Worm (Caenorhabditis elegans) whole organism, L2 larva: ENCODE data around the gene C01G6.3.

Experiments used
- C34F6.9 ChIP-seq: fragments of 150-350 bp; optimal IDR thresholded peaks from 2 replicates; lab custom pipeline; 2014; ENCODE audit warnings: missing biosample characterization, missing genetic modification characterization
- F13H6.1 ChIP-seq: sonication (generic microtip); optimal IDR thresholded peaks from 2 replicates; lab custom pipeline; 2016; ENCODE audit warnings: missing genetic modification characterization, missing compliant biosample characterization
- Y55F3AM.14 ChIP-seq: fragments of 200-800 bp; sonication (Bioruptor generic); optimal IDR thresholded peaks from 2 replicates; lab custom pipeline; 2018; ENCODE audit warnings: mild to moderate bottlenecking, missing genetic modification characterization, missing compliant biosample characterization
- ZK546.5 ChIP-seq: sonication (generic microtip); optimal IDR thresholded peaks from 2 replicates; lab custom pipeline; 2017; ENCODE audit warnings: missing biosample characterization, missing genetic modification characterization
- alr-1 ChIP-seq: fragments of 150-350 bp; optimal IDR thresholded peaks from 2 replicates; lab custom pipeline; 2014; ENCODE audit warnings: missing biosample characterization, missing genetic modification characterization
- aly-2 ChIP-seq: fragments of 150-350 bp; optimal IDR thresholded peaks from 2 replicates; lab custom pipeline; 2014; ENCODE audit warnings: missing biosample characterization, missing genetic modification characterization
- ama-1 ChIP-seq: fragments of 150-350 bp; optimal IDR thresholded peaks from 2 replicates; lab custom pipeline; 2018; ENCODE audit warnings: inconsistent platforms
- blmp-1 ChIP-seq: sonication (generic microtip); optimal IDR thresholded peaks from 2 replicates; lab custom pipeline; 2017; ENCODE audit warnings: missing genetic modification characterization, mild to moderate bottlenecking, missing compliant biosample characterization, antibody characterized with exemption, moderate library complexity; ENCODE audit not compliant: insufficient read depth
- ceh-16 ChIP-seq: fragments of 150-350 bp; optimal IDR thresholded peaks from 2 replicates; lab custom pipeline; 2014; ENCODE audit warnings: missing biosample characterization, missing genetic modification characterization
- ceh-82 ChIP-seq: fragments of 150-350 bp; optimal IDR thresholded peaks from 2 replicates; lab custom pipeline; 2014; ENCODE audit warnings: missing biosample characterization, missing genetic modification characterization
- crh-2 ChIP-seq: sonication (generic microtip); optimal IDR thresholded peaks from 2 replicates; lab custom pipeline; 2017; ENCODE audit warnings: missing biosample characterization, missing genetic modification characterization
- dmd-4 ChIP-seq: sonication (generic microtip); optimal IDR thresholded peaks from 2 replicates; lab custom pipeline; 2017; ENCODE audit warnings: missing biosample characterization, missing genetic modification characterization
- elt-1 ChIP-seq: fragments of 150-350 bp; optimal IDR thresholded peaks from 2 replicates; lab custom pipeline; 2014; ENCODE audit warnings: missing biosample characterization, missing genetic modification characterization
- fos-1 ChIP-seq: fragments of 150-350 bp; optimal IDR thresholded peaks from 2 replicates; lab custom pipeline; 2014; ENCODE audit warnings: missing biosample characterization, missing genetic modification characterization
- lin-13 ChIP-seq: fragments of 150-350 bp; optimal IDR thresholded peaks from 2 replicates; lab custom pipeline; 2014; ENCODE audit warnings: missing biosample characterization, missing genetic modification reagents, missing genetic modification characterization
- lin-39 ChIP-seq: fragments of 150-350 bp; optimal IDR thresholded peaks from 2 replicates; lab custom pipeline; 2014; ENCODE audit warnings: missing biosample characterization, missing genetic modification reagents, missing genetic modification characterization
- lsy-2 ChIP-seq, 2 experiments: fragments of 150-350 bp in 1 of 2; sonication (generic microtip) in 1 of 2; optimal IDR thresholded peaks; 2 replicates each; lab custom pipeline; 2014 to 2017; ENCODE audit warnings: missing biosample characterization in 2 of 2, missing genetic modification characterization in 2 of 2
- mab-5 ChIP-seq: fragments of 150-350 bp; optimal IDR thresholded peaks from 2 replicates; lab custom pipeline; 2014; ENCODE audit warnings: missing biosample characterization, missing genetic modification characterization
- mbf-1 ChIP-seq: sonication (generic microtip); optimal IDR thresholded peaks from 2 replicates; lab custom pipeline; 2017; ENCODE audit warnings: missing biosample characterization, missing genetic modification characterization
- mdl-1 ChIP-seq, 2 experiments: fragments of 150-350 bp in 1 of 2; sonication (generic microtip) in 1 of 2; optimal IDR thresholded peaks; 2 replicates each; lab custom pipeline; 2017; ENCODE audit warnings: missing biosample characterization in 2 of 2, missing genetic modification characterization in 2 of 2
- nhr-11 ChIP-seq: fragments of 150-350 bp; optimal IDR thresholded peaks from 2 replicates; lab custom pipeline; 2014; ENCODE audit warnings: missing biosample characterization, missing genetic modification characterization
- nhr-12 ChIP-seq: fragments of 150-350 bp; optimal IDR thresholded peaks from 2 replicates; lab custom pipeline; 2014; ENCODE audit warnings: missing biosample characterization, missing genetic modification characterization
- nhr-129 ChIP-seq: fragments of 150-350 bp; optimal IDR thresholded peaks from 2 replicates; lab custom pipeline; 2014; ENCODE audit warnings: missing biosample characterization, missing genetic modification characterization
- nhr-21 ChIP-seq: fragments of 150-350 bp; optimal IDR thresholded peaks from 2 replicates; lab custom pipeline; 2014; ENCODE audit warnings: missing biosample characterization, missing genetic modification characterization
- nhr-23 ChIP-seq: fragments of 150-350 bp; optimal IDR thresholded peaks from 2 replicates; lab custom pipeline; 2014; ENCODE audit warnings: missing biosample characterization, missing genetic modification reagents, missing genetic modification characterization
- nhr-237 ChIP-seq: fragments of 150-350 bp; optimal IDR thresholded peaks from 2 replicates; lab custom pipeline; 2014; ENCODE audit warnings: missing biosample characterization, missing genetic modification characterization
- nhr-6 ChIP-seq: fragments of 150-350 bp; optimal IDR thresholded peaks from 2 replicates; lab custom pipeline; 2014; ENCODE audit warnings: missing biosample characterization, missing genetic modification characterization
- nhr-77 ChIP-seq: fragments of 150-350 bp; optimal IDR thresholded peaks from 2 replicates; lab custom pipeline; 2014; ENCODE audit warnings: missing biosample characterization, missing genetic modification characterization
- peb-1 ChIP-seq: fragments of 150-350 bp; optimal IDR thresholded peaks from 2 replicates; lab custom pipeline; 2014; ENCODE audit warnings: missing biosample characterization, missing genetic modification characterization
- sem-4 ChIP-seq: fragments of 150-350 bp; optimal IDR thresholded peaks from 2 replicates; lab custom pipeline; 2014; ENCODE audit warnings: missing biosample characterization, missing genetic modification reagents, missing genetic modification characterization
- skn-1 ChIP-seq: sonication (generic microtip); optimal IDR thresholded peaks from 2 replicates; lab custom pipeline; 2017; ENCODE audit warnings: missing biosample characterization, missing genetic modification characterization
- sma-3 ChIP-seq: sonication (generic microtip); optimal IDR thresholded peaks from 2 replicates; lab custom pipeline; 2016; ENCODE audit warnings: missing genetic modification reagents, missing genetic modification characterization, missing compliant biosample characterization
- sma-9 ChIP-seq, 2 experiments: fragments of 150-350 bp in 1 of 2; sonication (generic microtip) in 1 of 2; optimal IDR thresholded peaks; 2 replicates each; lab custom pipeline; 2014 to 2016; ENCODE audit warnings: missing genetic modification characterization in 2 of 2, mild to moderate bottlenecking in 1 of 2, missing biosample characterization in 1 of 2, missing compliant biosample characterization in 1 of 2, missing genetic modification reagents in 1 of 2, moderate library complexity in 1 of 2
- snpc-4 ChIP-seq: fragments of 150-350 bp; optimal IDR thresholded peaks from 2 replicates; lab custom pipeline; 2014; ENCODE audit warnings: missing biosample characterization, missing genetic modification characterization
- unc-55 ChIP-seq: fragments of 150-350 bp; sonication (generic microtip); optimal IDR thresholded peaks from 3 replicates; lab custom pipeline; 2014; ENCODE audit warnings: missing biosample characterization, missing genetic modification reagents, missing genetic modification characterization
- unc-62 ChIP-seq: fragments of 150-350 bp; optimal IDR thresholded peaks from 2 replicates; lab custom pipeline; 2014; ENCODE audit warnings: missing biosample characterization, missing genetic modification reagents, missing genetic modification characterization
- zag-1 ChIP-seq: fragments of 150-350 bp; optimal IDR thresholded peaks from 2 replicates; lab custom pipeline; 2014; ENCODE audit warnings: missing biosample characterization, missing genetic modification characterization
- ztf-1 ChIP-seq: fragments of 200-800 bp; sonication (Bioruptor generic); conservative IDR thresholded peaks from 2 replicates; pipeline ENCODE4 v1.3.6; 2022; ENCODE audit warnings: missing genetic modification characterization, missing compliant biosample characterization
- ztf-11 ChIP-seq: sonication (generic microtip); optimal IDR thresholded peaks from 2 replicates; lab custom pipeline; 2017; ENCODE audit warnings: missing biosample characterization, missing genetic modification characterization

C01G6.3 gene

DNA sequence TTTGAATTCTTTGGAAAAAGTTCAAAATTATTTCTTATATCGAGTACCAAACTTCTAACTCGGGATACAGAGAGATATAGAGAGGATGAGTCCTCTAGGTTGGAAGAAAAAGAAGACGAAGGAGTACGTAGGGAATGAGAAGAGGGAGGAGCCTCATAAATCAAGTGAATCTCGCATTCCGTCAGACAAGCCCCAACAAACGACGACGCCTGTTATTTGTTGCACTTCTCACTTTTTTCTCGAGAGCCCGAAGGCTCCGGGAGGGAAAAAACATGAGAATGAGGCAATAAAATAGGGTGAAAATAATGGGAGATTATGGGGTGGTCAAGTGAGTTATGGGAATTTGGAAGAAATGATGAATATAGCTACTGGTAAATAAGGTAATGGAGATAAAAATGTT lies 30.0 kb downstream of the C01G6.3 start (continued):
- TF ChIP-seq ama-1 (lab: Kevin White, UChicago) (no peak), peb-1 (tag; lab: Kevin White, UChicago) (no peak), nhr-23 (tag; lab: Kevin White, UChicago) (no peak), fos-1 (tag; lab: Kevin White, UChicago) (no peak), nhr-77 (tag; lab: Kevin White, UChicago) (no peak), elt-1 (tag; lab: Kevin White, UChicago) (no peak), mbf-1 (tag; lab: Kevin White, UChicago) (no peak), dmd-4 (tag; lab: Kevin White, UChicago) (no peak), unc-62 (no peak), nhr-129 (peak; percentile 25), Y55F3AM.14 (GFP tag; lab: Kevin White, UChicago) (no peak), sem-4 (tag; lab: Kevin White, UChicago) (no peak), lsy-2 (tag; optimal IDR thresholded peaks at IDR 0.05; lab: Kevin White, UChicago) (peak in 1 of 2 experiments; percentile 21)

DNA sequence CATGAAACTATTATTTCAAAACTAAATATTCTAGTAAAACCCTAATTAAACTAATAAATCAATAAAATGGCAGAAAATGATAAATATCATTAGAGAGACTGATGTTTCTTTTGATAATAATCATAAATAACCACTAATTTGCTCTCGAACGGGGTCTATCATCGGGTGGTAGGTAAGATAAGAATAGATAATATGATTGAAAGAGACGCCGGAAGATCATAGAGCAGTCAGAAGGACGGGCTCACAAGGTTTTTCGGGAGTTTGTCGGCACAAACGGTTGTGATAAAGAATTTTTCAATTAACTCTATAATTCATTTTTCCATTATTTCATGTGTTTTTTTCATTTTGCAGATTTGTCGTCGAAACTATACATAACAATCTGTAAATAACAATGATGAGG lies 31.4 kb downstream of the C01G6.3 start:
- TF ChIP-seq lin-13 (GFP tag; lab: Kevin White, UChicago) = no peak
- TF ChIP-seq ceh-82 (tag; lab: Kevin White, UChicago) = no peak
- peak; percentile 91 for TF ChIP-seq fos-1 (tag; lab: Kevin White, UChicago)
- no peak for TF ChIP-seq nhr-237 (tag; lab: Kevin White, UChicago)
- peak; percentile 42 for TF ChIP-seq F13H6.1 (tag; lab: Kevin White, UChicago)
- TF ChIP-seq nhr-21 (tag; lab: Kevin White, UChicago) = no peak
- TF ChIP-seq nhr-11 (tag; lab: Kevin White, UChicago) = no peak
- peak; percentile 14 for TF ChIP-seq crh-2 (tag; lab: Kevin White, UChicago)
- peak; percentile 34 for TF ChIP-seq sma-9 (GFP tag; optimal IDR thresholded peaks at IDR 0.05; lab: Kevin White, UChicago)
- no peak for TF ChIP-seq sma-9 (tag; optimal IDR thresholded peaks at IDR 0.05; lab: Kevin White, UChicago)
- TF ChIP-seq snpc-4 (tag; lab: Kevin White, UChicago) = no peak
- no peak for TF ChIP-seq nhr-6 (tag; lab: Kevin White, UChicago)
- no peak for TF ChIP-seq aly-2 (tag; lab: Kevin White, UChicago)
- TF ChIP-seq, all 48 proteins: peak for 4

DNA sequence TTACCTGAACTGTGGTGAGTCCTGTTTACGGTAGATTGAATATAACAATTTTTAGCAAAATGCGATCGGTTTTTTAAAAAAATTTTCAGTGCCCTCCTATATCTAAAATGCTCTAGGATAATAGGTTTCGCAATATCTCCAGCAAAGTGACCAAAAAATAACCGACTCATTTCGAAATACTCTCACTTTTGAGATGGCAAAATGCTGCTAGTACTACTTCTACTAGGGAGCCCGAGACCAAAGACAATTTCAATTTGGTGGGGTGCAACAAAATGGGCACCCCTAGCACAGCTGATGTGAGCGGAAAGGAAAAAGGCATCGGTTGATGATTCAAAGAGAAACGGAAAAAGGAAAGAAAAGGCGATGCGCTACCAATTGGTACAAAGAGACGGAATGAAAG lies 33.9 kb downstream of the C01G6.3 start:
- no peak for TF ChIP-seq dmd-4 (tag; lab: Kevin White, UChicago)
- peak; percentile 9 for TF ChIP-seq unc-55

DNA sequence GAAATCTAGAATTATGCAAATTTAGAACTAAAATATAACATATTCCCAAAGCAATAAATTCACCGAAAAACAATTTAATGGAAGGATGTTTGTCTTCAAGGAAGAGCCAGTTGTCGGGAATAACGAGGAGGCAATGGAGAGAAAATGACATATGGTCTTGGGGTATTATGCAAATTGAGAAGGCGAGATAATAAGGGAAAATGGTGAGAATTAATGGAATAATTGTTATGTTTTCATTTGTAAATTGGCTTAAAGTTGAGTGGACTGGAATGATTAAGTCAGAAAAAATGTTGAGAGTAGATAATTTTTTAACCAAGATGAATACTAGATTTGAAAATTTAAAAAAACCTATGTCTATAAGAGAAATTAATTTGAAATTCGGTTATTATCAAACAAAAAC lies 35.2 kb downstream of the C01G6.3 start:
- TF ChIP-seq nhr-77 (tag; lab: Kevin White, UChicago) = no peak
- TF ChIP-seq, all 48 proteins: peak for 0

DNA sequence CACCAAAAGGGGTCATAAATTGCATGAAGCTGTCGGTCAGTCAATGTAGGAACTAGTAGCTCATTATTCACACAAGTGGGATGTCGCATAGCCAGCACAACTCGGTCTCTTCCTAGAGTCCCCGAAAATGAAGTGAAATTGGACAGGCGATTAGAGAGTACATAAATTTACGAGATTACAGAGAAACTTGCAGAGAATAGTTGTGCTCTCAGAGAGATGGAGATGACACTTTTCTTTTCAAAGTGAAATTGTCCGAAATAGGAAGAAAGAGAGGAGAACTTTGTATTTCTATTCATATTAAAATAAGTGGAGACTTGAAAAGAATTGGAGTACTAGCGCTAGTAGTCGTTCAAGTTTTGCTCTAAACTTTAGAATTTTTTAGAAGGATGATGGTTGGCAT lies 35.9 kb downstream of the C01G6.3 start:
- no peak for TF ChIP-seq ceh-16 (tag; lab: Kevin White, UChicago)
- TF ChIP-seq sma-9 (GFP tag; optimal IDR thresholded peaks at IDR 0.05; lab: Kevin White, UChicago) = peak; percentile 32
- TF ChIP-seq sma-9 (tag; optimal IDR thresholded peaks at IDR 0.05; lab: Kevin White, UChicago) = no peak
- peak in 1 of 2 experiments; percentile 15 for TF ChIP-seq lsy-2 (tag; optimal IDR thresholded peaks at IDR 0.05; lab: Kevin White, UChicago)
- no peak for TF ChIP-seq skn-1
- TF ChIP-seq nhr-6 (tag; lab: Kevin White, UChicago) = no peak
- no peak for TF ChIP-seq F13H6.1 (tag; lab: Kevin White, UChicago)
- TF ChIP-seq unc-62 = no peak
- TF ChIP-seq nhr-23 (tag; lab: Kevin White, UChicago) = no peak
- TF ChIP-seq unc-55 = peak; percentile 48
- TF ChIP-seq, all 48 proteins: peak for 3

DNA sequence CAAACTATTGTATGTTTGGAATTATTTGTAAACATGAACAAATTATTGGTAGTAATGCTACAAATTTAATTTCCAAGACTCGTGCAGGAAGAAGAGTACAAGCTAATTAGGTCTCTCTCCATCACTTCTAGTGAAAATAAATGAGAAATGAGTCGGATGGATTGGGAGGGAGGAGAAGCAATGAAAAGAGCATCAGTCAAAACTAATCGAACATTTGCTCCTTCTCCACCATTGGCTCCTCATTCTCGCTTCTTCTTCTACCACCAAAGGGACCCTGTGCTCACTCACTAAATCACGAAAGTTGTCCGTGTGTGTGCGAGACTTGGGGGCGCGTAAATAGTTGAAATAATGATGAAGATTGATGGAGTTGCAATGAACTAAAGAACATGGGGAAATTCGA lies 37.1 kb downstream of the C01G6.3 start:
- TF ChIP-seq snpc-4 (tag; lab: Kevin White, UChicago) (no peak), mab-5 (tag; lab: Kevin White, UChicago) (peak; percentile 93), crh-2 (tag; lab: Kevin White, UChicago) (no peak), lin-39 (tag; lab: Kevin White, UChicago) (peak; percentile 79), lin-13 (GFP tag; lab: Kevin White, UChicago) (no peak), ztf-1 (GFP tag; lab: Robert Waterston, UW) (no peak), sma-3 (GFP tag; lab: Kevin White, UChicago) (no peak), unc-55 (peak; percentile 2), nhr-23 (tag; lab: Kevin White, UChicago) (no peak), zag-1 (tag; lab: Kevin White, UChicago) (peak; percentile 50), F13H6.1 (tag; lab: Kevin White, UChicago) (peak; percentile 57), aly-2 (tag; lab: Kevin White, UChicago) (no peak), C34F6.9 (peak; percentile 56), sem-4 (tag; lab: Kevin White, UChicago) (peak; percentile 50), elt-1 (tag; lab: Kevin White, UChicago) (no peak), ZK546.5 (tag; lab: Kevin White, UChicago) (no peak), ama-1 (lab: Kevin White, UChicago) (no peak), nhr-237 (tag; lab: Kevin White, UChicago) (no peak), nhr-129 (peak; percentile 33), nhr-11 (tag; lab: Kevin White, UChicago) (no peak), alr-1 (tag; lab: Kevin White, UChicago) (no peak), blmp-1 (tag; lab: Kevin White, UChicago) (no peak), ztf-11 (tag; lab: Kevin White, UChicago) (no peak), mdl-1 (tag; optimal IDR thresholded peaks at IDR 0.05; lab: Kevin White, UChicago) (no peak), ceh-16 (tag; lab: Kevin White, UChicago) (no peak), ceh-82 (tag; lab: Kevin White, UChicago) (no peak), nhr-12 (tag; lab: Kevin White, UChicago) (no peak), nhr-6 (tag; lab: Kevin White, UChicago) (no peak), nhr-21 (tag; lab: Kevin White, UChicago) (no peak), nhr-77 (tag; lab: Kevin White, UChicago) (no peak)
